Fruit fly (Drosophila melanogaster) whole organism, embryonic: ENCODE data around the gene Indy.

Source experiments
- Abd-B ChIP-seq: fragments of 200-800 bp; sonication (Bioruptor generic); optimal IDR thresholded peaks from 2 replicates; lab custom pipeline; 2018; ENCODE audit warnings: missing biosample characterization, mild to moderate bottlenecking, missing genetic modification characterization, moderate library complexity
- Ada2b ChIP-seq: fragments of 200-800 bp; sonication (Bioruptor generic); IDR thresholded peaks from 2 replicates; pipeline ENCODE4 v1.3.6; 2022; ENCODE audit warnings: missing biosample characterization, missing genetic modification characterization
- Bteb2 ChIP-seq: fragments of 200-800 bp; sonication (Bioruptor generic); optimal IDR thresholded peaks from 2 replicates; lab custom pipeline; 2016; ENCODE audit warnings: missing biosample characterization, missing genetic modification characterization
- CG10274 ChIP-seq: fragments of 200-800 bp; sonication (Bioruptor generic); optimal IDR thresholded peaks from 3 replicates; lab custom pipeline; 2017; ENCODE audit warnings: missing biosample characterization, mild to moderate bottlenecking, missing genetic modification characterization
- CG10462 ChIP-seq: fragments of 200-800 bp; sonication (Bioruptor generic); optimal IDR thresholded peaks from 2 replicates; lab custom pipeline; 2016; ENCODE audit warnings: missing biosample characterization, missing genetic modification characterization
- CG10565 ChIP-seq: fragments of 200-800 bp; sonication (Bioruptor generic); optimal IDR thresholded peaks from 3 replicates; lab custom pipeline; 2016; ENCODE audit warnings: missing biosample characterization, mild to moderate bottlenecking, missing genetic modification characterization
- CG12744 ChIP-seq: fragments of 200-800 bp; sonication (Bioruptor generic); optimal IDR thresholded peaks from 2 replicates; lab custom pipeline; 2016; ENCODE audit warnings: missing biosample characterization, missing genetic modification characterization
- CG12942 ChIP-seq: fragments of 200-800 bp; sonication (Bioruptor generic); optimal IDR thresholded peaks from 3 replicates; lab custom pipeline; 2016; ENCODE audit warnings: missing biosample characterization, missing genetic modification characterization
- CG14710 ChIP-seq: fragments of 200-800 bp; sonication (Bioruptor generic); optimal IDR thresholded peaks from 3 replicates; lab custom pipeline; 2019; ENCODE audit warnings: missing biosample characterization, mild to moderate bottlenecking, missing genetic modification characterization, moderate library complexity
- CG1832 ChIP-seq: fragments of 200-800 bp; sonication (Bioruptor generic); optimal IDR thresholded peaks from 2 replicates; lab custom pipeline; 2017; ENCODE audit warnings: missing biosample characterization, mild to moderate bottlenecking, missing genetic modification characterization, inconsistent platforms
- CG2129 ChIP-seq: fragments of 200-800 bp; sonication (Bioruptor generic); IDR thresholded peaks from 2 replicates; pipeline ENCODE4 v1.3.6; 2022; ENCODE audit warnings: missing biosample characterization, missing genetic modification characterization; ENCODE audit not compliant: partially characterized antibody
- CG3726 ChIP-seq: fragments of 200-800 bp; sonication (Bioruptor generic); IDR thresholded peaks from 3 replicates; pipeline ENCODE4, ENCODE4 v1.3.6; 2022; ENCODE audit warnings: missing biosample characterization, missing genetic modification characterization
- CG3838 ChIP-seq: fragments of 200-800 bp; sonication (Bioruptor generic); optimal IDR thresholded peaks from 3 replicates; lab custom pipeline; 2016; ENCODE audit warnings: missing biosample characterization, missing genetic modification characterization
- CG3995 ChIP-seq: fragments of 200-800 bp; sonication (Bioruptor generic); optimal IDR thresholded peaks from 3 replicates; lab custom pipeline; 2016; ENCODE audit warnings: missing biosample characterization, missing genetic modification characterization
- CG6683 ChIP-seq: fragments of 200-800 bp; sonication (Bioruptor generic); optimal IDR thresholded peaks from 2 replicates; lab custom pipeline; 2017; ENCODE audit warnings: missing biosample characterization, mild to moderate bottlenecking, missing genetic modification characterization, missing genetic modification reagents
- CG6813 ChIP-seq: fragments of 200-800 bp; sonication (Bioruptor generic); optimal IDR thresholded peaks from 2 replicates; lab custom pipeline; 2017; ENCODE audit warnings: missing biosample characterization, missing genetic modification characterization, mild to moderate bottlenecking, moderate library complexity, missing genetic modification reagents
- CG8290 ChIP-seq, 3 experiments: fragments of 200-800 bp; sonication (Bioruptor generic); optimal IDR thresholded peaks; 2 replicates each; lab custom pipeline; 2016 to 2019; ENCODE audit warnings: missing biosample characterization in 3 of 3, missing genetic modification characterization in 3 of 3, mild to moderate bottlenecking in 2 of 3, moderate library complexity in 1 of 3
- CG9609 ChIP-seq: fragments of 200-800 bp; sonication (Bioruptor generic); optimal IDR thresholded peaks from 3 replicates; lab custom pipeline; 2016; ENCODE audit warnings: missing biosample characterization, missing genetic modification characterization
- CG9817 ChIP-seq: fragments of 200-800 bp; sonication (Bioruptor generic); optimal IDR thresholded peaks from 2 replicates; lab custom pipeline; 2018; ENCODE audit warnings: missing biosample characterization, mild to moderate bottlenecking, missing genetic modification characterization, moderate library complexity
- Chrac-16 ChIP-seq: fragments of 200-800 bp; sonication (Bioruptor generic); optimal IDR thresholded peaks from 3 replicates; lab custom pipeline; 2016; ENCODE audit warnings: missing biosample characterization, missing genetic modification characterization
- Dfd ChIP-seq, 2 experiments: fragments of >200 bp; optimal IDR thresholded peaks; 2 replicates each; lab custom pipeline; 2017; ENCODE audit warnings: missing biosample characterization in 2 of 2, missing genetic modification characterization in 2 of 2
- Doc2 ChIP-seq: fragments of 200-800 bp; sonication (Bioruptor generic); IDR thresholded peaks from 2 replicates; pipeline ENCODE4 v1.3.6; 2022; ENCODE audit warnings: missing biosample characterization, missing genetic modification characterization
- Dp ChIP-seq: fragments of 200-800 bp; sonication (Bioruptor generic); optimal IDR thresholded peaks from 2 replicates; lab custom pipeline; 2018; ENCODE audit warnings: missing biosample characterization, mild to moderate bottlenecking, missing genetic modification characterization, moderate library complexity
- E2f1 ChIP-seq: fragments of 200-800 bp; sonication (Bioruptor generic); IDR thresholded peaks from 2 replicates; pipeline ENCODE4 v1.3.6; 2022; ENCODE audit warnings: missing biosample characterization, missing genetic modification characterization
- Hr3 ChIP-seq: fragments of 200-800 bp; sonication (Bioruptor generic); optimal IDR thresholded peaks from 3 replicates; lab custom pipeline; 2016; ENCODE audit warnings: missing biosample characterization, missing genetic modification characterization
- Mes4 ChIP-seq: fragments of 200-800 bp; sonication (Bioruptor generic); optimal IDR thresholded peaks from 2 replicates; lab custom pipeline; 2016; ENCODE audit warnings: missing biosample characterization, missing genetic modification characterization
- Nf-YA ChIP-seq: fragments of 200-800 bp; sonication (Bioruptor generic); IDR thresholded peaks from 2 replicates; pipeline ENCODE4 v1.3.6; 2022; ENCODE audit warnings: missing biosample characterization, missing genetic modification characterization
- Opbp ChIP-seq: fragments of 200-800 bp; sonication (Bioruptor generic); IDR thresholded peaks from 3 replicates; pipeline ENCODE4 v1.3.6; 2022; ENCODE audit warnings: missing biosample characterization, missing genetic modification characterization; ENCODE audit not compliant: partially characterized antibody
- Poxn ChIP-seq: fragments of 200-800 bp; sonication (Bioruptor generic); IDR thresholded peaks from 2 replicates; pipeline ENCODE4 v1.3.6; 2022; ENCODE audit warnings: missing biosample characterization, missing genetic modification characterization
- Ravus ChIP-seq: fragments of 200-800 bp; sonication (Bioruptor generic); IDR thresholded peaks from 2 replicates; pipeline ENCODE4 v1.3.6; 2022; ENCODE audit warnings: missing biosample characterization, missing genetic modification characterization
- Rx ChIP-seq: fragments of 200-800 bp; sonication (Bioruptor generic); IDR thresholded peaks from 2 replicates; pipeline ENCODE4 v1.3.6; 2022; ENCODE audit warnings: missing biosample characterization, missing genetic modification characterization
- Sry-β ChIP-seq: fragments of 200-800 bp; sonication (Bioruptor generic); optimal IDR thresholded peaks from 2 replicates; lab custom pipeline; 2018; ENCODE audit warnings: missing biosample characterization, mild to moderate bottlenecking, missing genetic modification characterization, moderate library complexity
- Sry-δ ChIP-seq: fragments of 200-800 bp; sonication (Bioruptor generic); optimal IDR thresholded peaks from 2 replicates; lab custom pipeline; 2016; ENCODE audit warnings: missing biosample characterization, missing genetic modification characterization
- Stat92E ChIP-seq, 3 experiments: fragments of >200 bp in 2 of 3; fragments of 200-800 bp in 1 of 3; sonication (Bioruptor generic) in 1 of 3; optimal IDR thresholded peaks; 2 replicates each; lab custom pipeline; 2017 to 2019; ENCODE audit warnings: missing biosample characterization in 3 of 3, missing genetic modification characterization in 3 of 3, mild to moderate bottlenecking in 1 of 3, moderate library complexity in 1 of 3
- Taf1 ChIP-seq: fragments of 200-800 bp; sonication (Bioruptor generic); IDR thresholded peaks from 2 replicates; pipeline ENCODE4 v1.3.6; 2022; ENCODE audit warnings: missing biosample characterization, missing genetic modification characterization
- Tbp ChIP-seq: fragments of >200 bp; optimal IDR thresholded peaks from 2 replicates; lab custom pipeline; 2018; ENCODE audit warnings: missing biosample characterization, missing genetic modification characterization
- ase ChIP-seq: fragments of 200-800 bp; sonication (Bioruptor generic); IDR thresholded peaks from 3 replicates; pipeline ENCODE4 v1.3.6; 2022; ENCODE audit warnings: missing biosample characterization, missing genetic modification characterization
- az2 ChIP-seq: fragments of 200-800 bp; sonication (Bioruptor generic); optimal IDR thresholded peaks from 3 replicates; lab custom pipeline; 2016; ENCODE audit warnings: missing biosample characterization, missing genetic modification characterization
- chif ChIP-seq, 2 experiments: fragments of 200-800 bp; sonication (Bioruptor generic); optimal IDR thresholded peaks; 3 replicates each; lab custom pipeline; 2016; ENCODE audit warnings: missing biosample characterization in 2 of 2, missing genetic modification characterization in 2 of 2
- corto ChIP-seq: fragments of 200-800 bp; sonication (Bioruptor generic); optimal IDR thresholded peaks from 2 replicates; lab custom pipeline; 2016; ENCODE audit warnings: missing biosample characterization, mild to moderate bottlenecking, missing genetic modification characterization, moderate library complexity
- esg ChIP-seq: fragments of 200-800 bp; sonication (Bioruptor generic); conservative IDR thresholded peaks from 2 replicates; pipeline ENCODE4 v1.3.6; 2022; ENCODE audit warnings: missing biosample characterization, missing genetic modification characterization
- fd96Cb ChIP-seq: fragments of 200-800 bp; sonication (Bioruptor generic); optimal IDR thresholded peaks from 2 replicates; lab custom pipeline; 2018; ENCODE audit warnings: missing biosample characterization, mild to moderate bottlenecking, missing genetic modification characterization, moderate library complexity
- jumu ChIP-seq: fragments of 200-800 bp; sonication (Bioruptor generic); optimal IDR thresholded peaks from 3 replicates; lab custom pipeline; 2016; ENCODE audit warnings: missing biosample characterization, missing genetic modification characterization
- kah ChIP-seq: fragments of 200-800 bp; sonication (Bioruptor generic); optimal IDR thresholded peaks from 2 replicates; lab custom pipeline; 2018; ENCODE audit warnings: missing biosample characterization, mild to moderate bottlenecking, missing genetic modification characterization
- mld ChIP-seq: fragments of 200-800 bp; sonication (Bioruptor generic); IDR thresholded peaks from 3 replicates; pipeline ENCODE4 v1.3.6; 2022; ENCODE audit warnings: missing biosample characterization, missing genetic modification characterization; ENCODE audit not compliant: partially characterized antibody
- phol ChIP-seq: fragments of 200-800 bp; sonication (Bioruptor generic); optimal IDR thresholded peaks from 3 replicates; lab custom pipeline; 2018; ENCODE audit warnings: missing biosample characterization, mild to moderate bottlenecking, missing genetic modification characterization, moderate library complexity
- pum ChIP-seq: fragments of 200-800 bp; sonication (Bioruptor generic); optimal IDR thresholded peaks from 2 replicates; lab custom pipeline; 2016; ENCODE audit warnings: missing biosample characterization, missing genetic modification characterization
- twi ChIP-seq: fragments of 200-800 bp; optimal IDR thresholded peaks from 2 replicates; lab custom pipeline; 2019; ENCODE audit warnings: missing biosample characterization, mild to moderate bottlenecking, missing genetic modification characterization, moderate library complexity
- vfl ChIP-seq: fragments of 200-800 bp; sonication (Bioruptor generic); optimal IDR thresholded peaks from 2 replicates; lab custom pipeline; 2016; ENCODE audit warnings: missing biosample characterization, missing genetic modification characterization
- z ChIP-seq: fragments of 200-800 bp; sonication (Bioruptor generic); IDR thresholded peaks from 3 replicates; pipeline ENCODE4 v1.3.6; 2022; ENCODE audit warnings: missing biosample characterization, missing genetic modification characterization
- zfh1 ChIP-seq: fragments of 200-800 bp; sonication (Bioruptor generic); IDR thresholded peaks from 3 replicates; pipeline ENCODE4 v1.3.6; 2022; ENCODE audit warnings: missing biosample characterization, missing genetic modification characterization

Indy gene

DNA sequence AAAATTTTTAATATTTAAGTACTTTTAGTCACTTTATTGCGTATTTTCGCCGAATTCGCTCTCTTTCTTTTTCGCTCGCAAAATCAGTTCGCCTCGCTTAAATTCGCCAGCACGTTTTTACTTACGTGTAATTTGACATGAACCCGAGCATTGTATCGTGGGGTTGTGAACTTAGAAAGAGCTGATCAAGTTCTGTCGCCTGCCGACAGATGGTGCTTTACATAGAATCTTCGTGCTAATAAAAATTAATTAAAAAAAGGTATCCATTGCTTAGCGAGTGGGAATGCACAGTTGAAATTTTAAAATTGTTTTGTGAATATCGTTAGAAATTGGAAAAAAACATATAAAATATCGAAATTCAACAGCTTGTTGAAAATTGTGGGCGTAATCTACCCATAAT is 2.4 kb upstream of the Indy start (continued):
- TF ChIP-seq Sry-β (GFP tag; lab: Kevin White, UChicago): no peak
- no peak for TF ChIP-seq CG10565 (GFP tag; lab: Kevin White, UChicago)
- no peak for TF ChIP-seq Dfd (GFP tag; optimal IDR thresholded peaks at IDR 0.05; lab: Kevin White, UChicago)
- TF ChIP-seq Ravus (GFP tag; lab: Robert Waterston, UW): no peak
- TF ChIP-seq pum (GFP tag; lab: Kevin White, UChicago): peak; percentile 73
- TF ChIP-seq esg (GFP tag; lab: Robert Waterston, UW): no peak
- no peak for TF ChIP-seq Rx (GFP tag; lab: Robert Waterston, UW)
- no peak for TF ChIP-seq corto (GFP tag; lab: Kevin White, UChicago)
- TF ChIP-seq CG3995 (GFP tag; lab: Kevin White, UChicago): peak; percentile 66
- TF ChIP-seq Ada2b: peak; percentile 14; the same call in 1 of the 2 replicates
- TF ChIP-seq CG9817 (tag; lab: Kevin White, UChicago): no peak
- peak; percentile 68 for TF ChIP-seq CG12744
- TF ChIP-seq CG3726: no peak
- TF ChIP-seq Opbp (GFP tag; lab: Robert Waterston, UW): no peak
- TF ChIP-seq z (GFP tag; lab: Robert Waterston, UW): no peak
- TF ChIP-seq Chrac-16 (GFP tag; lab: Kevin White, UChicago): peak; percentile 67
- no peak for TF ChIP-seq Nf-YA (GFP tag; lab: Robert Waterston, UW)
- peak; percentile 66 for TF ChIP-seq phol (tag; lab: Kevin White, UChicago)
- TF ChIP-seq kah: no peak
- TF ChIP-seq CG12942 (GFP tag; lab: Kevin White, UChicago): peak; percentile 45
- peak; percentile 43 for TF ChIP-seq vfl
- peak; percentile 29 for TF ChIP-seq CG10274 (GFP tag; lab: Kevin White, UChicago)
- peak; percentile 59 to 84 for TF ChIP-seq chif (GFP tag; optimal IDR thresholded peaks at IDR 0.05; lab: Kevin White, UChicago)
- TF ChIP-seq CG6683 (GFP tag; lab: Kevin White, UChicago): peak; percentile 45
- peak; percentile 61 for TF ChIP-seq CG9609 (GFP tag; lab: Kevin White, UChicago)
- TF ChIP-seq Taf1 (GFP tag; lab: Robert Waterston, UW): no peak
- peak; percentile 17 for TF ChIP-seq twi (tag; lab: Kevin White, UChicago)
- TF ChIP-seq mld (GFP tag; lab: Robert Waterston, UW): no peak
- TF ChIP-seq CG2129 (GFP tag; lab: Robert Waterston, UW): no peak
- TF ChIP-seq Bteb2 (GFP tag; lab: Kevin White, UChicago): peak; percentile 34
- TF ChIP-seq Poxn (GFP tag; lab: Robert Waterston, UW): no peak
- peak; percentile 75 for TF ChIP-seq Mes4
- TF ChIP-seq zfh1: no peak; the same call in 2 of the 3 replicates
- peak; percentile 14 for TF ChIP-seq fd96Cb
- TF ChIP-seq CG8290 (GFP tag; optimal IDR thresholded peaks at IDR 0.05; lab: Kevin White, UChicago): peak; percentile 78
- peak; percentile 20 to 71 for TF ChIP-seq CG8290 (tag; optimal IDR thresholded peaks at IDR 0.05; lab: Kevin White, UChicago)
- peak; percentile 12 for TF ChIP-seq Dp (GFP tag; lab: Kevin White, UChicago)
- TF ChIP-seq E2f1 (GFP tag; lab: Robert Waterston, UW): no peak; the same call in 1 of the 2 replicates
- peak; percentile 38 for TF ChIP-seq Sry-δ (GFP tag; lab: Kevin White, UChicago)
- TF ChIP-seq az2: peak; percentile 78
- peak; percentile 57 for TF ChIP-seq Hr3 (GFP tag; lab: Kevin White, UChicago)
- no peak for TF ChIP-seq CG1832
- no peak for TF ChIP-seq Tbp (GFP tag; lab: Kevin White, UChicago)
- no peak for TF ChIP-seq Doc2
- peak; percentile 10 for TF ChIP-seq CG3838
- peak; percentile 59 for TF ChIP-seq CG14710 (tag; lab: Kevin White, UChicago)
- TF ChIP-seq jumu (GFP tag; lab: Kevin White, UChicago): peak; percentile 42
- no peak for TF ChIP-seq ase (GFP tag; lab: Robert Waterston, UW)
- no peak for TF ChIP-seq Stat92E (GFP tag; optimal IDR thresholded peaks at IDR 0.05; lab: Kevin White, UChicago)
- TF ChIP-seq CG6813 (GFP tag; lab: Kevin White, UChicago): peak; percentile 55
- peak; percentile 44 for TF ChIP-seq CG10462 (GFP tag; lab: Kevin White, UChicago)
- no peak for TF ChIP-seq Abd-B (GFP tag; lab: Kevin White, UChicago)
